Worm (Caenorhabditis elegans) whole organism, early embryonic: Measurements from ENCODE around the gene lec-7.

Experiments
- B0310.2 ChIP-seq: sonication (generic microtip); optimal IDR thresholded peaks from 2 replicates; lab custom pipeline; 2016; ENCODE audit warnings: mild to moderate bottlenecking, missing genetic modification characterization, missing compliant biosample characterization
- F13C5.2 ChIP-seq: sonication (generic microtip); optimal IDR thresholded peaks from 2 replicates; lab custom pipeline; 2017; ENCODE audit warnings: mild to moderate bottlenecking, missing genetic modification characterization, inconsistent platforms, missing compliant biosample characterization
- aly-1 ChIP-seq: sonication (generic microtip); optimal IDR thresholded peaks from 2 replicates; lab custom pipeline; 2016; ENCODE audit warnings: missing genetic modification characterization, missing compliant biosample characterization
- ama-1 ChIP-seq: fragments of 150-350 bp; optimal IDR thresholded peaks from 2 replicates; lab custom pipeline; 2014
- ceh-13 ChIP-seq: fragments of 200-800 bp; sonication (Bioruptor generic); optimal IDR thresholded peaks from 2 replicates; lab custom pipeline; 2018; ENCODE audit warnings: mild to moderate bottlenecking, missing genetic modification characterization, missing compliant biosample characterization
- ceh-36 ChIP-seq: sonication (generic microtip); optimal IDR thresholded peaks from 2 replicates; lab custom pipeline; 2016; ENCODE audit warnings: missing genetic modification characterization, inconsistent platforms, missing compliant biosample characterization
- flt-1 ChIP-seq: fragments of 200-800 bp; sonication (Bioruptor generic); IDR thresholded peaks from 2 replicates; pipeline ENCODE4 v1.3.6; 2022; ENCODE audit warnings: missing genetic modification characterization, missing compliant biosample characterization
- hmg-4 ChIP-seq: fragments of 200-800 bp; sonication (Bioruptor generic); optimal IDR thresholded peaks from 2 replicates; lab custom pipeline; 2018; ENCODE audit warnings: mild to moderate bottlenecking, missing genetic modification characterization, missing compliant biosample characterization
- hnd-1 ChIP-seq: sonication (generic microtip); optimal IDR thresholded peaks from 2 replicates; lab custom pipeline; 2016; ENCODE audit warnings: missing genetic modification characterization, missing compliant biosample characterization
- tra-4 ChIP-seq: sonication (generic microtip); optimal IDR thresholded peaks from 2 replicates; lab custom pipeline; 2017; ENCODE audit warnings: missing genetic modification characterization, missing compliant biosample characterization

ce11 chrX:9862916-9863624, 11.2 kb downstream of the lec-7 start, which contains the start of the genes gst-36 and R07B1.5:
- no peak for TF ChIP-seq flt-1
- TF ChIP-seq hnd-1 (tag; lab: Kevin White, UChicago): no peak
- no peak for TF ChIP-seq ama-1 (lab: Kevin White, UChicago)
- no peak for TF ChIP-seq F13C5.2 (tag; lab: Kevin White, UChicago)
- no peak for TF ChIP-seq B0310.2 (tag; lab: Kevin White, UChicago)
- no peak for TF ChIP-seq ceh-36 (tag; lab: Kevin White, UChicago)
- no peak for TF ChIP-seq hmg-4 (GFP tag; lab: Kevin White, UChicago)
- TF ChIP-seq ceh-13 (GFP tag; lab: Kevin White, UChicago): no peak
- TF ChIP-seq tra-4 (tag; lab: Kevin White, UChicago): no peak
- TF ChIP-seq aly-1 (tag; lab: Kevin White, UChicago): no peak
